Fruit fly (Drosophila melanogaster) whole organism, prepupa: ENCODE measurements around the gene CG4576.
A peak's percentile ranks its signal among the peaks of the same experiment; 100 is the strongest.

Experiments used
- Blimp-1 ChIP-seq: fragments of 200-800 bp; sonication (Bioruptor generic); optimal IDR thresholded peaks from 3 replicates; lab custom pipeline; 2017; ENCODE audit warnings: missing biosample characterization, missing genetic modification characterization, mild to moderate bottlenecking, moderate library complexity, missing genetic modification reagents
- CG10631 ChIP-seq: fragments of 200-800 bp; sonication (Bioruptor generic); optimal IDR thresholded peaks from 2 replicates; lab custom pipeline; 2016; ENCODE audit warnings: missing biosample characterization, missing genetic modification characterization
- CG11902 ChIP-seq: fragments of 200-800 bp; sonication (Bioruptor generic); optimal IDR thresholded peaks from 3 replicates; lab custom pipeline; 2016; ENCODE audit warnings: missing biosample characterization, missing genetic modification characterization
- CG3032 ChIP-seq: fragments of 200-800 bp; optimal IDR thresholded peaks from 2 replicates; lab custom pipeline; 2019; ENCODE audit warnings: missing biosample characterization, mild to moderate bottlenecking, missing genetic modification characterization, moderate library complexity
- CG31627 ChIP-seq: fragments of 200-800 bp; sonication (Bioruptor generic); optimal IDR thresholded peaks from 3 replicates; lab custom pipeline; 2016; ENCODE audit warnings: missing biosample characterization, missing genetic modification characterization
- CG32006 ChIP-seq: fragments of 200-800 bp; sonication (Bioruptor generic); optimal IDR thresholded peaks from 3 replicates; lab custom pipeline; 2017; ENCODE audit warnings: missing biosample characterization, mild to moderate bottlenecking, missing genetic modification characterization
- CG34406 ChIP-seq: fragments of 200-800 bp; sonication (Bioruptor generic); optimal IDR thresholded peaks from 3 replicates; lab custom pipeline; 2016; ENCODE audit warnings: missing biosample characterization, missing genetic modification characterization
- CG3919 ChIP-seq: fragments of 200-800 bp; sonication (Bioruptor generic); optimal IDR thresholded peaks from 3 replicates; lab custom pipeline; 2016; ENCODE audit warnings: missing biosample characterization, missing genetic modification characterization
- CG6163 ChIP-seq: fragments of 200-800 bp; sonication (Bioruptor generic); IDR thresholded peaks from 3 replicates; pipeline ENCODE4 v1.3.6; 2022; ENCODE audit warnings: missing biosample characterization, missing genetic modification characterization
- CG6276 ChIP-seq: fragments of 200-800 bp; sonication (Bioruptor generic); optimal IDR thresholded peaks from 2 replicates; lab custom pipeline; 2017; ENCODE audit warnings: missing biosample characterization, mild to moderate bottlenecking, missing genetic modification characterization
- CG6792 ChIP-seq: fragments of 200-800 bp; sonication (Bioruptor generic); optimal IDR thresholded peaks from 3 replicates; lab custom pipeline; 2016; ENCODE audit warnings: missing biosample characterization, missing genetic modification characterization
- CG6808 ChIP-seq: fragments of 200-800 bp; sonication (Bioruptor generic); optimal IDR thresholded peaks from 3 replicates; lab custom pipeline; 2017; ENCODE audit warnings: missing biosample characterization, missing genetic modification characterization, mild to moderate bottlenecking, moderate library complexity, missing genetic modification reagents
- CG7368 ChIP-seq: fragments of 200-800 bp; sonication (Bioruptor generic); optimal IDR thresholded peaks from 3 replicates; lab custom pipeline; 2016; ENCODE audit warnings: missing biosample characterization, missing genetic modification characterization
- CG8119 ChIP-seq: fragments of 200-800 bp; sonication (Bioruptor generic); IDR thresholded peaks from 3 replicates; pipeline ENCODE4 v1.3.6; 2022; ENCODE audit warnings: missing biosample characterization, missing genetic modification characterization
- CG8319 ChIP-seq: fragments of 200-800 bp; sonication (Bioruptor generic); optimal IDR thresholded peaks from 3 replicates; lab custom pipeline; 2016; ENCODE audit warnings: missing biosample characterization, missing genetic modification characterization
- CG8632 ChIP-seq: fragments of 200-800 bp; sonication (Bioruptor generic); optimal IDR thresholded peaks from 3 replicates; lab custom pipeline; 2016; ENCODE audit warnings: missing biosample characterization, missing genetic modification characterization
- CG9139 ChIP-seq: fragments of 200-800 bp; sonication (Bioruptor generic); optimal IDR thresholded peaks from 3 replicates; lab custom pipeline; 2017; ENCODE audit warnings: missing biosample characterization, mild to moderate bottlenecking, missing genetic modification characterization
- Eip75B ChIP-seq: fragments of 200-800 bp; sonication (Bioruptor generic); optimal IDR thresholded peaks from 3 replicates; lab custom pipeline; 2016; ENCODE audit warnings: missing biosample characterization, missing genetic modification characterization
- Eip78C ChIP-seq: fragments of 200-800 bp; sonication (Bioruptor generic); peaks from one replicate; lab custom pipeline; 2016; ENCODE audit warnings: missing biosample characterization, missing genetic modification characterization
- Eip93F ChIP-seq: fragments of 200-800 bp; sonication (Bioruptor generic); optimal IDR thresholded peaks from 2 replicates; lab custom pipeline; 2016; ENCODE audit warnings: missing biosample characterization, mild to moderate bottlenecking, missing genetic modification characterization
- Ets21C ChIP-seq: fragments of 200-800 bp; sonication (Bioruptor generic); optimal IDR thresholded peaks from 3 replicates; lab custom pipeline; 2016; ENCODE audit warnings: missing biosample characterization, missing genetic modification characterization
- Ets96B ChIP-seq: fragments of 200-800 bp; optimal IDR thresholded peaks from 2 replicates; lab custom pipeline; 2019; ENCODE audit warnings: missing biosample characterization, mild to moderate bottlenecking, missing genetic modification characterization, moderate library complexity
- Gug ChIP-seq: fragments of 200-800 bp; sonication (Bioruptor generic); IDR thresholded peaks from 2 replicates; pipeline ENCODE4 v1.3.6; 2022; ENCODE audit warnings: missing biosample characterization, missing genetic modification characterization
- Hr38 ChIP-seq: sonication (Bioruptor generic); optimal IDR thresholded peaks from 2 replicates; lab custom pipeline; 2016; ENCODE audit warnings: missing biosample characterization, missing genetic modification characterization
- Hr39 ChIP-seq: fragments of 200-800 bp; sonication (Bioruptor generic); optimal IDR thresholded peaks from 2 replicates; lab custom pipeline; 2016; ENCODE audit warnings: missing biosample characterization, missing genetic modification characterization
- Hr4 ChIP-seq: fragments of 200-800 bp; sonication (Bioruptor generic); optimal IDR thresholded peaks from 3 replicates; lab custom pipeline; 2016; ENCODE audit warnings: missing biosample characterization, missing genetic modification characterization
- Met ChIP-seq: fragments of 200-800 bp; sonication (Bioruptor generic); optimal IDR thresholded peaks from 3 replicates; lab custom pipeline; 2016; ENCODE audit warnings: missing biosample characterization, missing genetic modification characterization
- OdsH ChIP-seq: fragments of 200-800 bp; sonication (Bioruptor generic); optimal IDR thresholded peaks from 3 replicates; lab custom pipeline; 2016; ENCODE audit warnings: missing biosample characterization, missing genetic modification characterization
- Smox ChIP-seq: fragments of 200-800 bp; sonication (Bioruptor generic); optimal IDR thresholded peaks from 3 replicates; lab custom pipeline; 2016; ENCODE audit warnings: missing biosample characterization, missing genetic modification characterization
- Sox102F ChIP-seq: fragments of 200-800 bp; sonication (Bioruptor generic); optimal IDR thresholded peaks from 2 replicates; lab custom pipeline; 2016; ENCODE audit warnings: missing biosample characterization, mild to moderate bottlenecking, missing genetic modification characterization
- Sox14 ChIP-seq: fragments of 200-800 bp; sonication (Bioruptor generic); optimal IDR thresholded peaks from 3 replicates; lab custom pipeline; 2016; ENCODE audit warnings: missing biosample characterization, missing genetic modification characterization
- Sox15 ChIP-seq: fragments of 200-800 bp; sonication (Bioruptor generic); optimal IDR thresholded peaks from 3 replicates; lab custom pipeline; 2016; ENCODE audit warnings: missing biosample characterization, missing genetic modification characterization
- achi ChIP-seq: fragments of 200-800 bp; sonication (Bioruptor generic); optimal IDR thresholded peaks from 3 replicates; lab custom pipeline; 2016; ENCODE audit warnings: missing biosample characterization, missing genetic modification characterization
- acj6 ChIP-seq: fragments of 200-800 bp; sonication (Bioruptor generic); optimal IDR thresholded peaks from 3 replicates; lab custom pipeline; 2016; ENCODE audit warnings: missing biosample characterization, missing genetic modification characterization
- cyc ChIP-seq: fragments of 200-800 bp; sonication (Bioruptor generic); optimal IDR thresholded peaks from 3 replicates; lab custom pipeline; 2016; ENCODE audit warnings: missing biosample characterization, missing genetic modification characterization
- dsx ChIP-seq: fragments of 200-800 bp; optimal IDR thresholded peaks from 3 replicates; lab custom pipeline; 2019; ENCODE audit warnings: missing biosample characterization, mild to moderate bottlenecking, missing genetic modification characterization, moderate library complexity; ENCODE audit not compliant: poor library complexity, severe bottlenecking
- eg ChIP-seq: fragments of 200-800 bp; sonication (Bioruptor generic); IDR thresholded peaks from 3 replicates; pipeline ENCODE4 v1.3.6; 2022; ENCODE audit warnings: missing biosample characterization, missing genetic modification characterization
- esn ChIP-seq: fragments of 200-800 bp; sonication (Bioruptor generic); optimal IDR thresholded peaks from 2 replicates; lab custom pipeline; 2016; ENCODE audit warnings: missing biosample characterization, mild to moderate bottlenecking, missing genetic modification characterization, moderate library complexity
- fd85E ChIP-seq: fragments of 200-800 bp; sonication (Bioruptor generic); optimal IDR thresholded peaks from 3 replicates; lab custom pipeline; 2016; ENCODE audit warnings: missing biosample characterization, missing genetic modification characterization
- fkh ChIP-seq: fragments of 200-800 bp; sonication (Bioruptor generic); optimal IDR thresholded peaks from 3 replicates; lab custom pipeline; 2017; ENCODE audit warnings: missing biosample characterization, mild to moderate bottlenecking, missing genetic modification characterization, moderate library complexity
- lz ChIP-seq: fragments of 200-800 bp; sonication (Bioruptor generic); optimal IDR thresholded peaks from 3 replicates; lab custom pipeline; 2016; ENCODE audit warnings: missing biosample characterization, missing genetic modification characterization
- salr ChIP-seq, 2 experiments: fragments of 200-800 bp; sonication (Bioruptor generic); optimal IDR thresholded peaks; 3 replicates each; lab custom pipeline; 2016 to 2018; ENCODE audit warnings: missing biosample characterization in 2 of 2, missing genetic modification characterization in 2 of 2, mild to moderate bottlenecking in 1 of 2
- spab ChIP-seq: fragments of 200-800 bp; sonication (Bioruptor generic); optimal IDR thresholded peaks from 2 replicates; lab custom pipeline; 2017; ENCODE audit warnings: missing biosample characterization, mild to moderate bottlenecking, missing genetic modification characterization, missing genetic modification reagents
- ss ChIP-seq, 2 experiments: fragments of 200-800 bp; sonication (Bioruptor generic); optimal IDR thresholded peaks; 2 replicates in 1 of 2; 3 replicates in 1 of 2; lab custom pipeline; 2017 to 2018; ENCODE audit warnings: mild to moderate bottlenecking in 2 of 2, missing biosample characterization in 2 of 2, missing genetic modification characterization in 2 of 2, moderate library complexity in 1 of 2
- topi ChIP-seq: fragments of 200-800 bp; sonication (Bioruptor generic); optimal IDR thresholded peaks from 3 replicates; lab custom pipeline; 2016; ENCODE audit warnings: missing biosample characterization, missing genetic modification characterization
- vri ChIP-seq: fragments of 200-800 bp; sonication (Bioruptor generic); optimal IDR thresholded peaks from 3 replicates; lab custom pipeline; 2016; ENCODE audit warnings: missing biosample characterization, mild to moderate bottlenecking, missing genetic modification characterization

Gene CG4576

DNA sequence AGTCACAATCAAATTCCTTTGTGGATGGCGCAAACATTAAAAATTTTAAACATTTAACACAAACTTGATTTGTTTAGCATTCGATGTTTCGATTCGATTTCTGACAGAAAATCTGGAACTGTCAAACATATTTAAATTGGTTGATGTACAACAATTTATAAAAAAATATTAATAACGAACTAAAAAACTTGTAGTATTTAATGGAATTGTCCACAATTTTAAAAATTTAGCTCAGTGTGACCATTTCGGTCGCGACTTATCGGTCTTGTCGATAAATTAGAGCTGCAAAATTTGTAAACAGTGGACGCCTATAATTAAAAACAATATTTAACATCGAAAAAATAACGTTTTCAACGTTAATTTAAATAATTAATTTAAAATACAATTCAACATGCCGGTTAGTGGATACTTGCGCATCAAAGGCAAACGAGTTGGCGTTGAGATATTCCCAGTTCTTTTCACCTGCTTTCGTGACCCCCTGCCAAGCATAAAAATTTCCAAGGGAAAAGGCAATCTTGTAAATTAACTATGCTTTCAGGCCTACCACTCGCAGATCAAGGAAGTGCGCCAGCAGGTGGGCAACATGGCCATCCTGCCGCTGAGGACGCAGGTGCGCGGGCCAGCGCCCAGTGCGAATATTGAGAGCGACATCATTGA is 9.0 kb downstream of the CG4576 start, which contains the start of the genes CG43317 and Arpc3A:
Gene CG43317 (minus strand): TSS at position 51 of the 657 bp plus-strand sequence.
Gene Arpc3A (plus strand): TSS at position 274 of the 657 bp plus-strand sequence.
- TF ChIP-seq OdsH (GFP tag; lab: Kevin White, UChicago) (no peak), esn (GFP tag; lab: Kevin White, UChicago) (peak; percentile 11), Sox15 (no peak), cyc (GFP tag; lab: Kevin White, UChicago) (no peak)
- TF ChIP-seq, all 60 proteins: peak for 1

DNA sequence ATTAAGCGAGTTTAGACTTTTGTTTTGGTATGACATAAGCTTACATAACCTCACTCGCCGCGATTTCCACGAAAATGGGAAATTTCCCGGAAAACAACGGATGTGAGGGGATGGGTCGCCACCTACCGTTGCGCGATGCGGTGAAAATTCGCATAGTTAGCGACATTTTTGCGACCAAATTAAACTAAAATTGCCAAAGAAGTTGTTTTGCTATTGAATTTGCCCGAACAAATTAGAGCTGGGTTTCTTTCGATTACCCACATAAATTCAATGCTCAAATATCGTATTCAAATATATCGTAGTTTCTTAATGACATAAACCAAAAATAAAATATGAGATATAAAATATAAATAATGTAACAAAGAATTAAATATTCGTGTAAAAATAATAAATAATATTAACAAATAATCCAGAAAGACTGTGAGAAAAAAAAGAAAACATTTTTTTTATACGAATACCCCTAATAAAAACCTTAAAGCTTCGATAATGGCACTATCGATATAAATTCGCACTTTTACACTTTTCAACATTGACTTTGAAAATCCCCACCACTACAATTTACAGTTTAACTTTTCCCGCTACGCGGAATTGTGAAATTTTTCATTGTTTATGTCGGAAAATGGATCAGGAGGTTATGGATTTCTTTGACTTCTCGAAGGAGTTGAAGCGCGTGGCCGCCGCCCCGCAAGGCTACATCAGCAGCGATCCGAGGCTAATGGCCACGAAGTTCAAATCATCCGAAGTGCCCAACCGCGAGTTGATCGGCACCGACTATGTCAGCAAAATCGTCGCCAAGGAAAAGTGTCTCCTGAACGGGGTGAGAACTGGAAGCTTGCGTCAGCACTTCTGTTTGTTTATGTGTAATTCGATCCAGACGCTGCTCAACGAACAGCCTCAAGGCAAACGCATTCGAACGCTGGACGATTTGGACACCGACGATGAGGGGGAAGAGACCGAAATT is 11.6 kb downstream of the CG4576 start, which contains the start of the genes ND-23 and spn-E:
Gene ND-23 (minus strand): TSS at position 254 of the 961 bp plus-strand sequence.
Gene spn-E (plus strand): TSS at position 556 of the 961 bp plus-strand sequence.
- no peak for TF ChIP-seq CG3919 (GFP tag; lab: Kevin White, UChicago)
- TF ChIP-seq vri (GFP tag; lab: Kevin White, UChicago): peak; percentile 66
- TF ChIP-seq esn (GFP tag; lab: Kevin White, UChicago): peak; percentile 25
- no peak for TF ChIP-seq CG7368 (GFP tag; lab: Kevin White, UChicago)
- TF ChIP-seq CG8319: no peak
- no peak for TF ChIP-seq topi (GFP tag; lab: Kevin White, UChicago)
- TF ChIP-seq dsx (GFP tag; lab: Kevin White, UChicago): no peak
- no peak for TF ChIP-seq Ets96B
- no peak for TF ChIP-seq Met
- TF ChIP-seq acj6 (GFP tag; lab: Kevin White, UChicago): peak; percentile 35
- TF ChIP-seq Eip78C (GFP tag; lab: Kevin White, UChicago): peak; percentile 68
- no peak for TF ChIP-seq ss (GFP tag; optimal IDR thresholded peaks at IDR 0.05; lab: Kevin White, UChicago)
- TF ChIP-seq achi: no peak
- TF ChIP-seq Ets21C: no peak
- 0 out of 3 replicates have a peak, but pooled peaks have one; percentile 29 for TF ChIP-seq eg (GFP tag; lab: Robert Waterston, UW)
- no peak for TF ChIP-seq CG32006 (GFP tag; lab: Kevin White, UChicago)
- no peak for TF ChIP-seq fkh (GFP tag; lab: Kevin White, UChicago)
- peak in 1 of 2 experiments; percentile 24 for TF ChIP-seq salr (GFP tag; optimal IDR thresholded peaks at IDR 0.05; lab: Kevin White, UChicago)
- peak; percentile 5 for TF ChIP-seq CG11902 (GFP tag; lab: Kevin White, UChicago)
- TF ChIP-seq CG6276 (GFP tag; lab: Kevin White, UChicago): no peak
- TF ChIP-seq Hr4 (GFP tag; lab: Kevin White, UChicago): no peak
- TF ChIP-seq CG10631 (GFP tag; lab: Kevin White, UChicago): peak; percentile 66
- TF ChIP-seq Eip93F (GFP tag; lab: Kevin White, UChicago): no peak
- no peak for TF ChIP-seq CG31627 (GFP tag; lab: Kevin White, UChicago)
- peak; percentile 19 for TF ChIP-seq CG34406 (GFP tag; lab: Kevin White, UChicago)
- no peak for TF ChIP-seq Hr39 (GFP tag; lab: Kevin White, UChicago)
- TF ChIP-seq CG6792: peak; percentile 22
- no peak for TF ChIP-seq CG9139 (GFP tag; lab: Kevin White, UChicago)
- no peak for TF ChIP-seq CG8632
- TF ChIP-seq Sox14 (GFP tag; lab: Kevin White, UChicago): no peak
- no peak for TF ChIP-seq Blimp-1 (GFP tag; lab: Kevin White, UChicago)
- TF ChIP-seq fd85E (GFP tag; lab: Kevin White, UChicago): no peak
- no peak for TF ChIP-seq Eip75B
- TF ChIP-seq Smox: no peak
- TF ChIP-seq Sox102F (GFP tag; lab: Kevin White, UChicago): no peak
- 0 out of 2 replicates have a peak, but pooled peaks have one; percentile 16 for TF ChIP-seq Gug (GFP tag; lab: Robert Waterston, UW)
- no peak for TF ChIP-seq spab (GFP tag; lab: Kevin White, UChicago)
- TF ChIP-seq Hr38 (GFP tag; lab: Kevin White, UChicago): no peak
- TF ChIP-seq CG3032 (tag; lab: Kevin White, UChicago): peak; percentile 69
- TF ChIP-seq cyc (GFP tag; lab: Kevin White, UChicago): no peak
- 0 out of 3 replicates have a peak, but pooled peaks have one; percentile 37 for TF ChIP-seq CG6163 (GFP tag; lab: Robert Waterston, UW)
- no peak for TF ChIP-seq CG6808 (GFP tag; lab: Kevin White, UChicago)
- TF ChIP-seq lz (GFP tag; lab: Kevin White, UChicago): peak; percentile 6
- no peak for TF ChIP-seq Sox15
- no peak for TF ChIP-seq CG8119 (GFP tag; lab: Robert Waterston, UW)
